Worm (Caenorhabditis elegans): ENCODE measurements around the gene ced-11.

Gene ced-11

ce11 chrIII:9114649-9115048 lies 4.7 kb upstream of the ced-11 start, which contains the start of gene ZK512.1:
Gene ZK512.1 (plus strand): TSS chrIII:9114949.
- TF ChIP-seq F55B11.4 (tag; optimal IDR thresholded peaks at IDR 0.05; ENCODE audit: borderline replicate concordance, insufficient read depth), result no peak
- no peak for TF ChIP-seq K12H6.12 (tag; optimal IDR thresholded peaks at IDR 0.05)
- TF ChIP-seq tbx-9 (tag; optimal IDR thresholded peaks at IDR 0.05; ENCODE audit: borderline replicate concordance), result no peak
- TF ChIP-seq ceh-40 (GFP tag; IDR thresholded peaks at IDR 0.05), result no peak
- TF ChIP-seq D2030.7 (GFP tag; IDR thresholded peaks at IDR 0.05), result no peak
- no peak for TF ChIP-seq ztf-3 (GFP tag; optimal IDR thresholded peaks at IDR 0.05)
- no peak for TF ChIP-seq ztf-22 (GFP tag; optimal IDR thresholded peaks at IDR 0.05)
- TF ChIP-seq lin-54 (GFP tag; optimal IDR thresholded peaks at IDR 0.05), result no peak
- no peak for TF ChIP-seq hlh-26 (GFP tag; conservative IDR thresholded peaks at IDR 0.05)
- TF ChIP-seq pbrm-1 (GFP tag; IDR thresholded peaks at IDR 0.05), result no peak
- no peak for TF ChIP-seq ceh-79 (tag; optimal IDR thresholded peaks at IDR 0.05)
- no peak for TF ChIP-seq hsf-1 (GFP tag; IDR thresholded peaks at IDR 0.05)
- no peak for TF ChIP-seq mcd-1 (GFP tag; IDR thresholded peaks at IDR 0.05)
- no peak for TF ChIP-seq hrde-1 (tag; optimal IDR thresholded peaks at IDR 0.05; ENCODE audit: borderline replicate concordance)
- TF ChIP-seq F39B2.1 (GFP tag; IDR thresholded peaks at IDR 0.05), result no peak
- TF ChIP-seq ets-4 (GFP tag; optimal IDR thresholded peaks at IDR 0.05), result no peak
- no peak for TF ChIP-seq F57C9.4 (tag; optimal IDR thresholded peaks at IDR 0.05)

DNA sequence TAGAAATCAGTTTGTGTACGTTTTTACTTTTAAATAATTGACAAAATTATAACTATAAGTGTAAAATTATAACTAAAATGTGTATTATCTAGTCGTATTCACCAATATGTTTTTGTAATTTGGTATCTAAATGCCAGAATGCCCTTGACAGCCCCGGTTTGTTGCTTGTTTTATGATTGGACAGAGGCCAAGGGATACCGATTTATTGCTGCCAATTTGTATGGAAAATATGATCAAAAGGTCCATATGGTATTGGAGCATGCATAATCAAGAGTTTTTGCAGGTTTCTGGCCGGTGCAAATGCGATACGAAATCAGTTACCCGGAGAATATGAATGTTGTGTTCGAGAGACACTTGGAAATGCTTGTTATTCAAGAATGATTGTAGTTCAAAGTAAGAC lies 3.6 kb upstream of the ced-11 start:
- TF ChIP-seq madf-6 (GFP tag; IDR thresholded peaks at IDR 0.05), result no peak
- TF ChIP-seq ceh-91 (GFP tag; IDR thresholded peaks at IDR 0.05), result no peak
- no peak for TF ChIP-seq let-526 (GFP tag; IDR thresholded peaks at IDR 0.05)
- TF ChIP-seq F33H1.4 (GFP tag; IDR thresholded peaks at IDR 0.05), result no peak
- no peak for TF ChIP-seq F10E7.11 (tag; optimal IDR thresholded peaks at IDR 0.05)
- TF ChIP-seq F55B11.4 (tag; optimal IDR thresholded peaks at IDR 0.05; ENCODE audit: borderline replicate concordance, insufficient read depth), result no peak
- TF ChIP-seq K12H6.12 (tag; optimal IDR thresholded peaks at IDR 0.05), result no peak
- no peak for TF ChIP-seq zim-3 (tag; optimal IDR thresholded peaks at IDR 0.05)
- no peak for TF ChIP-seq ztf-25 (GFP tag; IDR thresholded peaks at IDR 0.05)
- no peak for TF ChIP-seq B0336.3 (GFP tag; IDR thresholded peaks at IDR 0.05)
- TF ChIP-seq nhr-27 (tag; optimal IDR thresholded peaks at IDR 0.05), result no peak
- no peak for TF ChIP-seq madf-10 (tag; optimal IDR thresholded peaks at IDR 0.05)
- TF ChIP-seq hsf-1 (GFP tag; IDR thresholded peaks at IDR 0.05), result no peak

- TF ChIP-seq ama-1 (optimal IDR thresholded peaks at IDR 0.05) (no peak), ama-1 (GFP tag; optimal IDR thresholded peaks at IDR 0.05) (no peak), F49E8.2 (tag; optimal IDR thresholded peaks at IDR 0.05; ENCODE audit: insufficient read depth) (no peak), mel-28 (tag; optimal IDR thresholded peaks at IDR 0.05; ENCODE audit: borderline replicate concordance) (no peak)
Observed at ce11 chrIII:9118314-9118850, 974 bp upstream of the ced-11 start, which contains the start of gene grl-11. Gene grl-11 (minus strand): TSS chrIII:9118364.

- TF ChIP-seq fkh-3 (tag; optimal IDR thresholded peaks at IDR 0.05) (no peak), hmg-1.2 (GFP tag; IDR thresholded peaks at IDR 0.05) (peak; percentile 24; the same call in 1 of the 2 replicates), dpff-1 (tag; optimal IDR thresholded peaks at IDR 0.05) (no peak), attf-5 (GFP tag; optimal IDR thresholded peaks at IDR 0.05) (peak; percentile 34)
Observed at ce11 chrIII:9125789-9126304, 6.5 kb downstream of the ced-11 start, which contains the start of gene sec-16A.1. Gene sec-16A.1 (plus strand): TSS chrIII:9125839.
